Worm (Caenorhabditis elegans) whole organism, late embryonic: Measurements from ENCODE around the gene ZK829.3.

ENCODE experiments used
- ahr-1 ChIP-seq: sonication (generic microtip); optimal IDR thresholded peaks from 2 replicates; lab custom pipeline; 2016; ENCODE audit warnings: missing genetic modification characterization, missing compliant biosample characterization
- ama-1 ChIP-seq: fragments of 150-350 bp; optimal IDR thresholded peaks from 2 replicates; lab custom pipeline; 2014
- ceh-18 ChIP-seq: sonication (generic microtip); optimal IDR thresholded peaks from 2 replicates; lab custom pipeline; 2016; ENCODE audit warnings: missing genetic modification characterization, missing compliant biosample characterization
- dmd-4 ChIP-seq: sonication (generic microtip); optimal IDR thresholded peaks from 2 replicates; lab custom pipeline; 2016; ENCODE audit warnings: borderline replicate concordance, missing genetic modification characterization, missing compliant biosample characterization
- fkh-10 ChIP-seq: fragments of 150-350 bp; optimal IDR thresholded peaks from 2 replicates; lab custom pipeline; 2014; ENCODE audit warnings: missing biosample characterization, missing genetic modification reagents, missing genetic modification characterization
- nhr-11 ChIP-seq: fragments of 150-350 bp; optimal IDR thresholded peaks from 2 replicates; lab custom pipeline; 2014; ENCODE audit warnings: missing biosample characterization, missing genetic modification characterization
- pag-3 ChIP-seq: sonication (generic microtip); optimal IDR thresholded peaks from 2 replicates; lab custom pipeline; 2016; ENCODE audit warnings: missing compliant biosample characterization, missing genetic modification characterization, borderline replicate concordance
- sox-2 ChIP-seq: fragments of 200-800 bp; sonication (Bioruptor generic); IDR thresholded peaks from 2 replicates; pipeline ENCODE4 v1.3.6; 2022; ENCODE audit warnings: missing genetic modification reagents, missing genetic modification characterization, missing compliant biosample characterization
- unc-55 ChIP-seq: sonication (generic microtip); optimal IDR thresholded peaks from 2 replicates; lab custom pipeline; 2017; ENCODE audit warnings: missing biosample characterization, missing genetic modification reagents, missing genetic modification characterization

DNA sequence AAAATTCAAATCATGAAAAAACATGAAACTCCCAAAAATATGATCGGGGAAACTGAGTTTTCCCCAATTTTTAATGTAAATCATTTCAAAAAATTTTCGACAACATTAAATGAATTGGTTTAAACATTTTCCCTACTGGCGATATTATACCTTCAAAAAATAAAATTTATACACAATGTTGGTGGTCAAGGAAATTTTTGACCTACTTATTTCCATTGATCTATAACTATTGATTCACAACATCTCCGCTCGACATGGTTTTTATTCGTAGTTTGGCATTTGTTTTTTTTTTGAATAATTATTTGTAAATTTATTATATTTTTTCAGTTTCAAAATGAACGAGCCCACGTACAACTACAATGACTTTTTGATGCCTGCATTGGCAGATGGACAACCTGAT, 4.7 kb upstream of the ZK829.3 start, which contains the start of gene tbx-36:
- TF ChIP-seq ama-1 (lab: Kevin White, UChicago) (no peak), fkh-10 (GFP tag; lab: Kevin White, UChicago) (no peak), dmd-4 (no peak), ceh-18 (tag; lab: Kevin White, UChicago) (no peak), nhr-11 (tag; lab: Kevin White, UChicago) (no peak), unc-55 (GFP tag; lab: Kevin White, UChicago) (no peak), ahr-1 (no peak), sox-2 (GFP tag; lab: Robert Waterston, UW) (no peak), pag-3 (no peak)
